Worm (Caenorhabditis elegans) whole organism, midembryonic: Measurements from ENCODE around the gene dmsr-3.
A peak's percentile ranks its signal among the peaks of the same experiment; 100 is the strongest.

Source experiments
- T22C8.4 ChIP-seq: fragments of 200-800 bp; sonication (Bioruptor generic); IDR thresholded peaks from 2 replicates; pipeline ENCODE4 v1.3.6; 2022; ENCODE audit warnings: missing genetic modification characterization, missing compliant biosample characterization
- cog-1 ChIP-seq: sonication (generic microtip); optimal IDR thresholded peaks from 2 replicates; lab custom pipeline; 2016; ENCODE audit warnings: missing genetic modification characterization, missing compliant biosample characterization
- flt-1 ChIP-seq: fragments of 200-800 bp; sonication (Bioruptor generic); IDR thresholded peaks from 2 replicates; pipeline ENCODE4 v1.3.6; 2022; ENCODE audit warnings: missing genetic modification characterization, missing compliant biosample characterization
- klf-2 ChIP-seq: fragments of 200-800 bp; sonication (Bioruptor generic); conservative IDR thresholded peaks from 2 replicates; pipeline ENCODE4 v1.3.6; 2022; ENCODE audit warnings: missing genetic modification reagents, missing genetic modification characterization, missing compliant biosample characterization
- med-1 ChIP-seq: sonication (generic microtip); optimal IDR thresholded peaks from 2 replicates; lab custom pipeline; 2017; ENCODE audit warnings: missing genetic modification characterization, mild to moderate bottlenecking, missing compliant biosample characterization, antibody characterized with exemption, missing genetic modification reagents; ENCODE audit not compliant: insufficient read depth
- ref-1 ChIP-seq: fragments of 200-800 bp; sonication (Bioruptor generic); conservative IDR thresholded peaks from 2 replicates; pipeline ENCODE4 v1.3.6; 2022; ENCODE audit warnings: missing genetic modification reagents, missing genetic modification characterization, missing compliant biosample characterization
- tab-1 ChIP-seq: fragments of 200-800 bp; sonication (Bioruptor generic); IDR thresholded peaks from 2 replicates; pipeline ENCODE4 v1.3.6; 2022; ENCODE audit warnings: missing genetic modification characterization, missing compliant biosample characterization
- ztf-23 ChIP-seq: fragments of 200-800 bp; sonication (Bioruptor generic); IDR thresholded peaks from 2 replicates; pipeline ENCODE4 v1.3.6; 2022; ENCODE audit warnings: missing genetic modification reagents, missing genetic modification characterization, missing compliant biosample characterization
- ztf-29 ChIP-seq: fragments of 200-800 bp; sonication (Bioruptor generic); IDR thresholded peaks from 2 replicates; pipeline ENCODE4 v1.3.6; 2022; ENCODE audit warnings: missing genetic modification reagents, missing genetic modification characterization, missing compliant biosample characterization

Gene dmsr-3

ce11 chrII:13356092-13356491 lies at the start of gene dmsr-3:
Gene dmsr-3, minus strand, starts transcription at chrII:13356192.
- no peak for TF ChIP-seq flt-1 (GFP tag; lab: Robert Waterston, UW)
- TF ChIP-seq tab-1, result no peak
- no peak for TF ChIP-seq ztf-23 (GFP tag; lab: Robert Waterston, UW)
- no peak for TF ChIP-seq cog-1 (tag; lab: Kevin White, UChicago)
- TF ChIP-seq T22C8.4 (GFP tag; lab: Robert Waterston, UW), result no peak
- no peak for TF ChIP-seq ztf-29
- TF ChIP-seq klf-2, result no peak
- no peak for TF ChIP-seq ref-1 (GFP tag; lab: Robert Waterston, UW)

DNA sequence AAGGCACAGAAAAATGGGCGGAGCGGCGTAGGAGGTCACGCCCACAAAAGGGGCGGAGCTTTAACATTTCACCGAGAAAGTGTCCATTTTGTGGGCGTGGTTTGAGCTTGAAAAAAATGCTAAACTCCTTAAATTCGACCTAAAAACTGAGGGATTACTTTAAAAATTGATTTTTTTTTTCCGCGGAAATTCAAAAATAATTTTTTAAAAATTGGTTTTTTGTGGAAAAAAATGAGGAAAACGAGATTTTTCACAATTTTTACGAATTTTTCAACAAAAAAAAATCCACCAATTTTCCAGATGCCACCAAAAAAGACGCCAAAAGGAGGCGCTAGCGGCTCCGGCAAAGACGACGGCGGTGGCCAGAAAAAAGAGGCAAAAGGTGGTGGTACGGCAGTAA lies 46.7 kb upstream of the dmsr-3 start, which contains the start of gene pinn-4:
Gene pinn-4, plus strand, starts transcription at position 301 of the 400 bp plus-strand sequence.
- no peak for TF ChIP-seq klf-2
- TF ChIP-seq T22C8.4 (GFP tag; lab: Robert Waterston, UW), result no peak
- TF ChIP-seq ztf-29, result no peak
- TF ChIP-seq flt-1 (GFP tag; lab: Robert Waterston, UW), result no peak

DNA sequence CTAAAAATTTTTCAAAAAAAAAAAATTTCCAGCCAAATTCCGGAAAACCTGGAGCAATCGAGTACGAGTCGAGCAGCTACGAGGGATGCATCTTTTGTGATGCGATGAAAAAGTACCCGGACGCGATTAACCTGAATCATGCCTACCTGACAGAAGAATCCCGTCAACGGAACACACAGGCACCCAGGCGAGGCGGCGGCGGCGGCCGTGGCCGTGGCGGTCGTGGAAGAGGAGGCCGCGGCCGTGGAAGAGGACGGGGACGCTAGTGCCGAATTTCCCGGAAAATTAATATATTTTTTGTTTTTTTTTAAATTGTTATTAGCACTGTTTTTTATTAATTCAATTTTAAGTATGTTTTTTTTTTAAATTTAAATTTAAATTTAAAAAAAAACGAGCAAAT lies 45.6 kb upstream of the dmsr-3 start:
- no peak for TF ChIP-seq klf-2
- no peak for TF ChIP-seq tab-1
- no peak for TF ChIP-seq flt-1 (GFP tag; lab: Robert Waterston, UW)

DNA sequence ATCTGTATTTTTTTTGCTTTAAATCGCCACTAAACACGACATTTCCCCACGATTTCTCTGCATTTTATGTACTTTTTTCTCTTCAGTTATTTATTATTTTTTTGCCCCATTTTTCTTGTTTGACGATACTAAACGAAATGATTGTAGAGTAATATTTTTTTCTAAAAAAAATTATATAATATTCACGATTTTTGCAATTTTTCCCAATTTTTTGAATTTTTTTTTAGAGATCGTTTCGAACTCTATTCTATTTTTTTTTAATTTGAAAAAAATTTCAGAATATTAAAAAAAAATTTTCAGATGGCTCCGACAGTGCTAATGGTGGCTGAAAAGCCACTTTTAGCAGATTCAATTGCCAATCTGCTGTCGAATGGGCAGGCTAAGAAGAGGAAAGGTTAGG lies 33.5 kb upstream of the dmsr-3 start, which contains the start of gene Y48C3A.14:
Gene Y48C3A.14, plus strand, starts transcription at position 301 of the 400 bp plus-strand sequence.
- no peak for TF ChIP-seq ztf-23 (GFP tag; lab: Robert Waterston, UW)
- TF ChIP-seq tab-1, result no peak
- TF ChIP-seq ztf-29, result no peak
- no peak for TF ChIP-seq cog-1 (tag; lab: Kevin White, UChicago)
- no peak for TF ChIP-seq klf-2
- TF ChIP-seq T22C8.4 (GFP tag; lab: Robert Waterston, UW), result no peak
- no peak for TF ChIP-seq ref-1 (GFP tag; lab: Robert Waterston, UW)
- no peak for TF ChIP-seq flt-1 (GFP tag; lab: Robert Waterston, UW)
- TF ChIP-seq med-1, result no peak

- TF ChIP-seq ref-1 (GFP tag; lab: Robert Waterston, UW) (no peak), ztf-29 (no peak), T22C8.4 (GFP tag; lab: Robert Waterston, UW) (peak; percentile 17; the same call in 1 of the 2 replicates)
Observed at ce11 chrII:13383061-13383460, 27.1 kb upstream of the dmsr-3 start.

- TF ChIP-seq flt-1 (GFP tag; lab: Robert Waterston, UW), result no peak
- TF ChIP-seq med-1, result no peak
- TF ChIP-seq ztf-29, result no peak
- TF ChIP-seq tab-1, result no peak
- no peak for TF ChIP-seq ztf-23 (GFP tag; lab: Robert Waterston, UW)
- TF ChIP-seq cog-1 (tag; lab: Kevin White, UChicago), result no peak
- no peak for TF ChIP-seq T22C8.4 (GFP tag; lab: Robert Waterston, UW)
- no peak for TF ChIP-seq ref-1 (GFP tag; lab: Robert Waterston, UW)
- no peak for TF ChIP-seq klf-2
Observed at ce11 chrII:13376112-13376511, 20.1 kb upstream of the dmsr-3 start, which contains the start of gene Y48C3A.12. Gene Y48C3A.12, plus strand, starts transcription at chrII:13376412.

DNA sequence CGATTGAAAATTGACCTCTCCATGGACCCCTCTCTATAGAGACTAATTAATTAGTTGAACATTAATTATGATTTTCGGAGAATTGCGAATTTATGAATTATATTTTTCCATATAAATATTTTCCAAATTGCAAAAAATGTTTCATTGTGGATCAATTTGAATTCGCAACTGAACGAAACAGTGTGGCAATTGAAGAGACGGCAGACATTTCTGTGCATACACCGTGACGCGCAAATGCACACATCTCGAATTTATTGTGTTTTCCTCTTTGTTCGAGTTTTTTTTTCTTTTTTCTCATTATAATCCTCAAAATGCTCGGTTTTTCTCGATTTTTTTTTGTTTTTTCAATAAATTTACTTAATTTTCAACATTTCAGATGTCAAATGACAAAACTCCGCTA lies 13.2 kb upstream of the dmsr-3 start, which contains the start of gene Y48C3A.20:
Gene Y48C3A.20, plus strand, starts transcription at position 377 of the 400 bp plus-strand sequence.
- TF ChIP-seq flt-1 (GFP tag; lab: Robert Waterston, UW) (no peak), cog-1 (tag; lab: Kevin White, UChicago) (peak; percentile 35)

ce11 chrII:13367784-13368183 lies 11.8 kb upstream of the dmsr-3 start:
- no peak for TF ChIP-seq ztf-23 (GFP tag; lab: Robert Waterston, UW)
- no peak for TF ChIP-seq ztf-29
- TF ChIP-seq tab-1, result no peak
- no peak for TF ChIP-seq T22C8.4 (GFP tag; lab: Robert Waterston, UW)
- TF ChIP-seq klf-2, result no peak
- no peak for TF ChIP-seq flt-1 (GFP tag; lab: Robert Waterston, UW)
- TF ChIP-seq cog-1 (tag; lab: Kevin White, UChicago), result no peak

DNA sequence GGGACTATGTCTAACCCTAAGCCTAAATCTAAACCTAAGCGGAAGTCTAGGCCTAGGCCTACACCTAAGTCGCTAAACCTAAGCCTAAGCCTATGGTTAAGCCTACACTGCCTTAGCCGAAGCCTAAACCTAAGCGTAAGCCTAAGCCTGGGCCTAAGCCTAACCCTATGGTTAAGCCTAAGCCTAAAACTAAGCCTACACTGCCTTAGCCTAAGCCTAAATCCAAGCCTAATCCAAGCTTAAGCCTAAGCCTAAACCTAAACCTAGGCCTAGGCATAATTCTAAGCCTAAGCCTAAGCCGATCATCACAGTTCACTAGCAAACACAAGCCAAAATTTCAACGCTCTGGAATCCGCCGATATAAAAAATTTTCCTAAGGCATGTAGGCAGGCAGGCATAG lies 14.7 kb downstream of the dmsr-3 start:
- no peak for TF ChIP-seq ref-1 (GFP tag; lab: Robert Waterston, UW)
- no peak for TF ChIP-seq cog-1 (tag; lab: Kevin White, UChicago)
- no peak for TF ChIP-seq tab-1
- TF ChIP-seq flt-1 (GFP tag; lab: Robert Waterston, UW), result no peak
- TF ChIP-seq ztf-29, result no peak
- no peak for TF ChIP-seq klf-2
- no peak for TF ChIP-seq T22C8.4 (GFP tag; lab: Robert Waterston, UW)
- no peak for TF ChIP-seq med-1
- TF ChIP-seq ztf-23 (GFP tag; lab: Robert Waterston, UW), result no peak

- TF ChIP-seq tab-1, result no peak
- TF ChIP-seq med-1, result no peak
- no peak for TF ChIP-seq flt-1 (GFP tag; lab: Robert Waterston, UW)
- no peak for TF ChIP-seq klf-2
- TF ChIP-seq ztf-23 (GFP tag; lab: Robert Waterston, UW), result no peak
- TF ChIP-seq ref-1 (GFP tag; lab: Robert Waterston, UW), result no peak
- no peak for TF ChIP-seq cog-1 (tag; lab: Kevin White, UChicago)
- TF ChIP-seq ztf-29, result no peak
- TF ChIP-seq T22C8.4 (GFP tag; lab: Robert Waterston, UW), result no peak
Observed at ce11 chrII:13339984-13340383, 16.0 kb downstream of the dmsr-3 start.

DNA sequence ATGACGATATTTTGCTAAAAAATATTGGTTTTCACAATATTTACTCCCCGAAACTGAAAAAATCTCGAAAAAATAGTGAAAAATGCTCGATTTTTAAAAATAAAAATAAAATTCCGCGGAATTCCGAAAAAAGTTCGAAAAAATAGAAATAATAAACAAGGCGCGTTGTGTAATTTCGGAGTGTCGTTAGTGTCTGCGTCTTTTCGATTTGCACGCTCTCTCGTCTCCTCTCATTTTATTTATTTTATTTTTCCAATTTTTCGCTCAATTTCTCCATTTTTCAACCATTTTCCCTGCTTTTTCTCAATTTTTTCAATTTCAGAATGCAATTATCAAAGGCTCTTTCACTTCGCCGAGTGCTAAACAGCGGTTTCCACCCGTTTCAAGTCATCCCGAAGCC lies 18.0 kb downstream of the dmsr-3 start, which contains the start of gene mrpl-20:
Gene mrpl-20, plus strand, starts transcription at position 323 of the 400 bp plus-strand sequence.
- TF ChIP-seq T22C8.4 (GFP tag; lab: Robert Waterston, UW), result no peak
- no peak for TF ChIP-seq klf-2
- no peak for TF ChIP-seq tab-1
- no peak for TF ChIP-seq flt-1 (GFP tag; lab: Robert Waterston, UW)
- TF ChIP-seq med-1, result no peak
- TF ChIP-seq cog-1 (tag; lab: Kevin White, UChicago), result no peak
- TF ChIP-seq ztf-29, result no peak
- TF ChIP-seq ztf-23 (GFP tag; lab: Robert Waterston, UW), result no peak
- no peak for TF ChIP-seq ref-1 (GFP tag; lab: Robert Waterston, UW)
